Worm (Caenorhabditis elegans): ENCODE measurements around the gene ckc-1.

ckc-1 gene

DNA sequence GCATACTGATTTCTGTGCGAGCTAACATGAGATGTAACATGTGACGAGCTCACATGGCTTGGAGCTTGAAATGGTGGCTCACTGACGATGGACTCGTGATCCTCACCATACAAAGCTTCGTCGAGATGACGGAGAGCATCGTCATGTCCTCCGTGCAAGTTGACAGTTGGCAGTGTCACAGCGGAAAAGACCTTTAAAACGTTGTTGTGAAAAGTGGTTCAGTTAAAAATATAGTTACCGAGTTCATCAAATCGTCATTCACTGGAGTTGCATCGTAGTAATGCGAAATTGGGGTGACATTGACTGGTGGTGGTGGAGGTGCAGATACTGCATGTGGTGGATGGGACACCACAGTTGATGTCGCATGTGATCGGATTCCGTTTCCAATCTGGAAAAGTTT, 34.0 kb downstream of the ckc-1 start:
- no peak for TF ChIP-seq grh-1 (GFP tag; IDR thresholded peaks at IDR 0.05)
- no peak for TF ChIP-seq ceh-82 (tag; optimal IDR thresholded peaks at IDR 0.05)
- no peak for TF ChIP-seq mef-2 (tag; optimal IDR thresholded peaks at IDR 0.05)
- no peak for TF ChIP-seq unc-130 (tag; optimal IDR thresholded peaks at IDR 0.05)
- no peak for TF ChIP-seq zag-1 (tag; optimal IDR thresholded peaks at IDR 0.05)
- no peak for TF ChIP-seq nhr-237 (tag; optimal IDR thresholded peaks at IDR 0.05)
- no peak for TF ChIP-seq mep-1 (tag; optimal IDR thresholded peaks at IDR 0.05)
- TF ChIP-seq unc-86 (tag; optimal IDR thresholded peaks at IDR 0.05) = no peak
- TF ChIP-seq efl-1 (optimal IDR thresholded peaks at IDR 0.05) = no peak
- no peak for TF ChIP-seq efl-1 (GFP tag; optimal IDR thresholded peaks at IDR 0.05 in 1 of 2)
- TF ChIP-seq lin-14 (GFP tag; optimal IDR thresholded peaks at IDR 0.05) = no peak
- TF ChIP-seq dsc-1 (tag; optimal IDR thresholded peaks at IDR 0.05) = no peak
- no peak for TF ChIP-seq unc-98 (GFP tag; IDR thresholded peaks at IDR 0.05)
- no peak for TF ChIP-seq C04F5.9 (tag; optimal IDR thresholded peaks at IDR 0.05)
- TF ChIP-seq lir-3 (tag; optimal IDR thresholded peaks at IDR 0.05; ENCODE audit: poor library complexity) = no peak
- no peak for TF ChIP-seq hlh-4 (tag; optimal IDR thresholded peaks at IDR 0.05)
- TF ChIP-seq lin-13 (GFP tag; optimal IDR thresholded peaks at IDR 0.05) = no peak

DNA sequence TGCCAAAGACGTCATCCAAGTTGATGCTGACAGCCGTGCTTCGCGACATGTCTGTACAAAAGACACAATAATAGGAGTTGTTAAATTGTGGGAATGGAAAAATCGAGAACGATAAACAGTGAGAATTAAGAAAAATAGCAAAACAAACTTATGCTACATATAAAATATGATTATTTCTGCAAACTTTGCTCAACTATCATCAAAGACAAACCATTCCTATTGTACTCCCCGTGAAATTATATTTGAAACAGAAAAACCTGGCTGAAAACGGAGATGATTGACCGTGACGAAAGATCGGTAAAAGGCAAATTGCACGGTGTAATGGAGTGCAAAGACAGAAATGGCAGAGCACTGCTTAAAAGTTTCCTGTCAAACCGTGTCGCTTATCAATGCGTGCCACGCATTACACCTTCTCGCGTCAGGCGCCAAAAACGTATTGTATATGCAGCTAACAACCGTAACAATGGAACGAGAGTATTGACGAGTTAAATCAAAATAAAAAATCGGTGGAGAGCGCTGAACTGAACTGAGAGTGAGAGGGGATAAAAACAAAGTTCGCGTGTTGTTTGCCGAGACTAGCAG, 34.7 kb downstream of the ckc-1 start, which contains the start of gene C18B2.5:
Gene C18B2.5, minus strand, starts transcription at position 51 of the 582 bp plus-strand sequence.
- TF ChIP-seq efl-1 (optimal IDR thresholded peaks at IDR 0.05) (no peak), efl-1 (GFP tag; optimal IDR thresholded peaks at IDR 0.05 in 1 of 2) (peak in 1 of 2 experiments; percentile 72), ceh-63 (GFP tag; optimal IDR thresholded peaks at IDR 0.05) (no peak), elt-2 (tag; optimal IDR thresholded peaks at IDR 0.05) (peak; percentile 35), mef-2 (tag; optimal IDR thresholded peaks at IDR 0.05) (no peak), nhr-20 (tag; optimal IDR thresholded peaks at IDR 0.05) (no peak), snpc-4 (tag; optimal IDR thresholded peaks at IDR 0.05) (no peak)

DNA sequence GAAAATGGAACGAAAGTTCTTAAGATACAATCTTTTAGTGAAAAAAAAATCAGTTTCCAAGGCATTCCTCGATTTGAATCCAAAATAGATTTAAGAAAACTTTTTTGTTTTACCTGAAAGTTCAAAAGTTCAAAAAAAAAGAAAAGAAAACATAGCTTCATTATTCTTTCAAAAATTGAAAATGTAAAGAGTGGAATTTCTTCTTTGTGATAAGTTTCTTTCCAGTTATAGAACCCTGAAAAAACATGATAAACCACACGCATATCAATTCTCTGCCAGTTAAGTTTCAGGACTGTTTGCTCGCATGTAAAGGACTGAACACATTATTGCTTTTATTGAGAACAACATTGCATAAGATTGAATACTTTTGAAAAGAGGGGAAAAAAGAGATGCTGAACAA, 35.3 kb downstream of the ckc-1 start:
- TF ChIP-seq irx-1 (tag; optimal IDR thresholded peaks at IDR 0.05) = no peak
- no peak for TF ChIP-seq snu-23 (GFP tag; optimal IDR thresholded peaks at IDR 0.05)
- no peak for TF ChIP-seq F16B12.6 (tag; optimal IDR thresholded peaks at IDR 0.05)

DNA sequence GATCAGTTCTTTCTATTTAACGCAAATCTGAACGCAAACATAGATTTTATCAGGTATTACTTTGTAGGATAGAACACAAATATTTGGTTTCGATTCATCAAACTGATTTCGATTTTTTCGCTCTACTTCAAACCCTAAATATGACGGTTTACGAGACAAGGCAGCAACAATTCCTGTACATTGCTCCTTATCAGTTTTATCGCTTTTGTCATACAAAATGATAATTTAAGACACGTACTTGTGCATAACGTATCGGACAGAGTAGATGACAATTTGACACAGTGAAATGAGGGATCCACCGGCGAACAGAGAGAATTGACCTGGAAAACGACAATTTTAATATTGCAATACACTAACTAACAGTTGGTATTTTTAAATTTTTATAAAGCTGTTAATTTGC, 37.3 kb downstream of the ckc-1 start:
- TF ChIP-seq pqm-1 (tag; optimal IDR thresholded peaks at IDR 0.05) (peak; percentile 49), zag-1 (tag; optimal IDR thresholded peaks at IDR 0.05) (no peak), efl-1 (optimal IDR thresholded peaks at IDR 0.05) (no peak), efl-1 (GFP tag; optimal IDR thresholded peaks at IDR 0.05 in 1 of 2) (peak in 1 of 2 experiments; percentile 67), C16A3.4 (tag; optimal IDR thresholded peaks at IDR 0.05) (no peak), lin-35 (GFP tag; optimal IDR thresholded peaks at IDR 0.05) (peak in 1 of 2 experiments; percentile 29), nhr-20 (tag; optimal IDR thresholded peaks at IDR 0.05) (no peak), elt-2 (tag; optimal IDR thresholded peaks at IDR 0.05) (peak; percentile 70), jun-1 (tag; optimal IDR thresholded peaks at IDR 0.05) (no peak)

DNA sequence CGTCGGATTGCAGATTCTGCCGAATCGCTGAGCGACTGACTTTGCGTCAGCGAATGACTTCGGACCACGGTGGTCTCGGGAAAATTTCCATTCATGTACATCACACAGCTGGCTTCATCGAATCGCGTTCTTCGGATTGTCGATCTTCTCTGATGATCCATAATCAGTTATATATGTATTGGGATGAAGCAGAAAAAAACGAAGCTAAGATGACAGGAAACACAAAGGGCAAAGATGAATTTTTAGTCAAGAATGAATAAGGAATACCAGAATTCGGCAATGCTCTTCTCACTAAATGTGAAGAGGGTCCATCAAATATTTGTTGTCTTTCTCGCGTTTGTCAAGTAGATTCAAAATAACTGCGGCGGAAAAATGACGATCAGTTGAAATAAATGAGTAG, 40.8 kb downstream of the ckc-1 start, which contains the start of gene del-9:
Gene del-9, minus strand, starts transcription at position 101 of the 400 bp plus-strand sequence.
- TF ChIP-seq xbp-1 (tag; optimal IDR thresholded peaks at IDR 0.05) (no peak), fkh-10 (GFP tag; optimal IDR thresholded peaks at IDR 0.05) (no peak), lin-39 (tag; optimal IDR thresholded peaks at IDR 0.05) (no peak), jun-1 (tag; optimal IDR thresholded peaks at IDR 0.05) (no peak), nhr-12 (tag; optimal IDR thresholded peaks at IDR 0.05) (no peak), nhr-90 (tag; optimal IDR thresholded peaks at IDR 0.05; ENCODE audit: poor library complexity) (no peak), fkh-4 (tag; optimal IDR thresholded peaks at IDR 0.05; ENCODE audit: borderline replicate concordance) (no peak), sptf-1 (tag; optimal IDR thresholded peaks at IDR 0.05) (no peak), efl-3 (GFP tag; optimal IDR thresholded peaks at IDR 0.05) (no peak), nhr-76 (tag; optimal IDR thresholded peaks at IDR 0.05) (no peak), ceh-63 (GFP tag; optimal IDR thresholded peaks at IDR 0.05) (no peak), isw-1 (GFP tag; IDR thresholded peaks at IDR 0.05) (no peak), lin-13 (GFP tag; optimal IDR thresholded peaks at IDR 0.05) (no peak), snpc-4 (tag; optimal IDR thresholded peaks at IDR 0.05) (no peak), grh-1 (GFP tag; IDR thresholded peaks at IDR 0.05) (no peak), efl-1 (optimal IDR thresholded peaks at IDR 0.05) (no peak), efl-1 (GFP tag; optimal IDR thresholded peaks at IDR 0.05 in 1 of 2) (no peak), vab-15 (tag; optimal IDR thresholded peaks at IDR 0.05) (no peak)

Measured in whole organism, L1 larva.